Fruit fly (Drosophila melanogaster): ENCODE results near the gene Sfp33A3.

The Sfp33A3 gene

DNA sequence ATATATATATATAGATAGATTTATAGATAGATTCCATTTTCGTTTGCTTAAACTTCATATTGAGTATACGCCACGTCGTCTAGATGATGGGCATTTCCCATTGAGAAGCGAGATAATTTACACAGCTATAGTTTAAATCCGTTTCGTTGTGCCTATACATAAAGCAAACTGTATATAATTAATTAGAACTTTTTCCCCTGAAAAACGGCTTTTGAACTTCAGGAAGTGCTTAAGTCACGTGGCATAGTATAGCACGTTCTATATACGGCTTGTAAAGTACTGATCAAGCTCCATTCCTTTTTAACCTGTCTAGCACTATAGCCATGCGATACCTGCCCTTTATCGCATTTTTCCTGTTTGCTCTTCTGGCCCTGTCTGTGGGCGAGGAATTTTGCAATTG is at the start of gene Sfp33A3:
Gene Sfp33A3, plus strand, starts transcription at position 301 of the 400 bp plus-strand sequence.
- TF ChIP-seq Mnt (GFP tag; optimal IDR thresholded peaks at IDR 0.05) = no peak
- no peak for TF ChIP-seq kay (GFP tag; ENCODE audit: borderline replicate concordance)
- TF ChIP-seq CG12768 (GFP tag; optimal IDR thresholded peaks at IDR 0.05) = no peak
- no peak for TF ChIP-seq ovo (GFP tag; optimal IDR thresholded peaks at IDR 0.05)
- no peak for TF ChIP-seq tj (GFP tag; optimal IDR thresholded peaks at IDR 0.05)
- no peak for TF ChIP-seq CG7045 (GFP tag; optimal IDR thresholded peaks at IDR 0.05)
- TF ChIP-seq pad (GFP tag; optimal IDR thresholded peaks at IDR 0.05) = no peak
- no peak for TF ChIP-seq CG14711 (tag; optimal IDR thresholded peaks at IDR 0.05)
- no peak for TF ChIP-seq Clk (GFP tag; optimal IDR thresholded peaks at IDR 0.05)
- TF ChIP-seq Hr96 (GFP tag; optimal IDR thresholded peaks at IDR 0.05) = no peak
- no peak for TF ChIP-seq CG11617 (GFP tag; optimal IDR thresholded peaks at IDR 0.05)
- no peak for TF ChIP-seq CG33017 (tag; optimal IDR thresholded peaks at IDR 0.05)
- TF ChIP-seq CG5204 (GFP tag; optimal IDR thresholded peaks at IDR 0.05) = no peak
- no peak for TF ChIP-seq bab1 (GFP tag; optimal IDR thresholded peaks at IDR 0.05)
- no peak for TF ChIP-seq cnc (optimal IDR thresholded peaks at IDR 0.05)

dm6 chr2L:11792265-11792664 is 47.4 kb upstream of the Sfp33A3 start, which contains the start of gene Tsp33B:
TSS of gene Tsp33B (minus strand) at chr2L:11792365.
- TF ChIP-seq CG14711 (tag; optimal IDR thresholded peaks at IDR 0.05) = no peak
- TF ChIP-seq CG5204 (GFP tag; optimal IDR thresholded peaks at IDR 0.05) = no peak
- TF ChIP-seq CG7101 (tag; optimal IDR thresholded peaks at IDR 0.05) = no peak
- no peak for TF ChIP-seq Hr96 (GFP tag; optimal IDR thresholded peaks at IDR 0.05)
- TF ChIP-seq pad (GFP tag; optimal IDR thresholded peaks at IDR 0.05) = no peak
- no peak for TF ChIP-seq Crg-1 (GFP tag; optimal IDR thresholded peaks at IDR 0.05)
- TF ChIP-seq CG1620 (GFP tag; optimal IDR thresholded peaks at IDR 0.05) = no peak
- no peak for TF ChIP-seq CG33017 (tag; optimal IDR thresholded peaks at IDR 0.05)
- no peak for TF ChIP-seq CG7045 (GFP tag; optimal IDR thresholded peaks at IDR 0.05)

dm6 chr2L:11793986-11794385 is 45.7 kb upstream of the Sfp33A3 start, which contains the start of gene CG14937:
TSS of gene CG14937 (minus strand) at chr2L:11794086.
- TF ChIP-seq cic (GFP tag; optimal IDR thresholded peaks at IDR 0.05) (no peak), tj (GFP tag; optimal IDR thresholded peaks at IDR 0.05) (no peak), Mnt (GFP tag; optimal IDR thresholded peaks at IDR 0.05) (no peak), CG12768 (GFP tag; optimal IDR thresholded peaks at IDR 0.05) (no peak), Crg-1 (GFP tag; optimal IDR thresholded peaks at IDR 0.05) (no peak)

DNA sequence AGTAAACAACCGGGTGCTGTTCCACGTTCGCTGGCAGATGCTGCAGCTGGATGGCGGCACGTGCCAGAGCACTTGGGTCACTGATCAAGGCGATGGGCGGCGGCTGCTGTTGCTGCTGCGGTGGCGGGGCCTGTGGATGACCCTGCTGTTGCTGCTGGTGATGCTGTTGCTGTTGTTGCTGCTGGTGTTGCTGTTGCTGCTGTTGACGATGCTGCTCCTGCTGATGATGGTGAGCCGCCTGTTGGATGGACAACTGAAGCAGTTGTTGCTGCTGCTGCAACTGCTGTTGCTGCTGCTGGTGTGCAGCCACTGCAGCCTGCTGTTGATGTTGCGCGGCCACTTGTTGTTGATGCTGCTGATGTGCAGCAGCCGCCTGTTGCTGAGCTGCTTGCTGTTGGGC is 42.6 kb upstream of the Sfp33A3 start:
- TF ChIP-seq CG14711 (tag; optimal IDR thresholded peaks at IDR 0.05) (no peak), tj (GFP tag; optimal IDR thresholded peaks at IDR 0.05) (no peak), bab1 (GFP tag; optimal IDR thresholded peaks at IDR 0.05) (no peak), CG11617 (GFP tag; optimal IDR thresholded peaks at IDR 0.05) (no peak), toe (GFP tag; optimal IDR thresholded peaks at IDR 0.05) (no peak), CG12768 (GFP tag; optimal IDR thresholded peaks at IDR 0.05) (no peak), CG1620 (GFP tag; optimal IDR thresholded peaks at IDR 0.05) (no peak), cic (GFP tag; optimal IDR thresholded peaks at IDR 0.05) (no peak), pad (GFP tag; optimal IDR thresholded peaks at IDR 0.05) (no peak), CG33017 (tag; optimal IDR thresholded peaks at IDR 0.05) (no peak), CG7045 (GFP tag; optimal IDR thresholded peaks at IDR 0.05) (no peak), ovo (GFP tag; optimal IDR thresholded peaks at IDR 0.05) (no peak), CG5204 (GFP tag; optimal IDR thresholded peaks at IDR 0.05) (no peak), Hr96 (GFP tag; optimal IDR thresholded peaks at IDR 0.05) (no peak), cnc (optimal IDR thresholded peaks at IDR 0.05) (no peak), kay (GFP tag; ENCODE audit: borderline replicate concordance) (no peak), CG7101 (tag; optimal IDR thresholded peaks at IDR 0.05) (no peak)

DNA sequence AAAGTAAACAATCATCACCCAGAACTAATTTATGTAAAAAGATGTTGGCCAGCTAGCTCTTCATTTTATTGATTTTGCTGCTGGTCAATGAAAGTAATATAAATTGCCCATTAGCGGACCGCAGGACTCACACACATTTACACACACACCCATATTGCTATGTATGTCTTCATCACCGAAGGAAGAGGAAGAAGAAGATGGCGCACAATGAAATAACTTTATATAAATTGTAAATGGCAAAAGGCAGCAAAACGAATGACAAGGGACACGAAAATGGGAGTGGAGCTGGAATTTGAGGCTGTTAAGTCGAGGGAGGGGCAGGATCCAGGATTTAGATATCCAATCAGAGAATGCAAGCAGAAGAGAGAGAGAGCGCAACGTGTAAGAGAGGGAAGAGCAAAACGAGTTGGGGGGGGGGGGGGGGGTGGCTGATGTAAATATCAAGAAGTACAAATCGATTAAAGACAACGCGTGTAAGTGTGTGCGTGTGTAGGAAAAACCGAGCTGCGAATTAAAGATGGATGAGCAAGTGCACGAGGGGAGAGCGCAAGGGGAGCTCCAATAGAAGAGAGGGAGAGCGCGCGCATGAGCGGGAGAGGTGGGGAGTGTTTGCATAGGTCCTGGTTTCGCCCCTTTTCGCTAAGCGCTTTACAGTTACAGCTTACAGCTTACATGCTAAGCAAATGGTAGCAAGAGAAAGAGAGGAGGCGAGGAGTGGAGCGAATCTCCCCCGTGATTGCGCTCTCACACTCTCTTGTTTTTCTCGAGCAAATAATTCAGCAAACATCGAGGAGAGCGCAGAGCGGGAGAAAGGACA is 35.3 kb upstream of the Sfp33A3 start:
- TF ChIP-seq pad (GFP tag; optimal IDR thresholded peaks at IDR 0.05) (peak; percentile 93), CG7101 (tag; optimal IDR thresholded peaks at IDR 0.05) (no peak)

dm6 chr2L:11806022-11806700 is 33.6 kb upstream of the Sfp33A3 start:
- TF ChIP-seq Clk (GFP tag; optimal IDR thresholded peaks at IDR 0.05) = peak; percentile 14
- no peak for TF ChIP-seq Crg-1 (GFP tag; optimal IDR thresholded peaks at IDR 0.05)
- TF ChIP-seq pad (GFP tag; optimal IDR thresholded peaks at IDR 0.05) = peak; percentile 81
- TF ChIP-seq kay (GFP tag; ENCODE audit: borderline replicate concordance) = no peak
- no peak for TF ChIP-seq CG12768 (GFP tag; optimal IDR thresholded peaks at IDR 0.05)
- peak; percentile 38 for TF ChIP-seq CG5204 (GFP tag; optimal IDR thresholded peaks at IDR 0.05)
- TF ChIP-seq cic (GFP tag; optimal IDR thresholded peaks at IDR 0.05) = no peak

All from whole organism, adult.